Worm (Caenorhabditis elegans) whole organism, mixed stage, embryonic: ENCODE results near the gene C07D8.5.
A peak's percentile ranks its signal among the peaks of the same experiment; 100 is the strongest.

Experiments used
- bed-3 ChIP-seq: fragments of 200-800 bp; sonication (Bioruptor generic); optimal IDR thresholded peaks from 3 replicates; lab custom pipeline; 2018; ENCODE audit warnings: mild to moderate bottlenecking, missing genetic modification characterization, moderate library complexity, missing compliant biosample characterization
- ceh-39 ChIP-seq: fragments of 150-350 bp; optimal IDR thresholded peaks from 2 replicates; lab custom pipeline; 2014; ENCODE audit warnings: missing biosample characterization, missing genetic modification characterization
- ces-1 ChIP-seq: fragments of 150-350 bp; optimal IDR thresholded peaks from 2 replicates; lab custom pipeline; 2014; ENCODE audit warnings: missing biosample characterization, missing genetic modification reagents, missing genetic modification characterization
- drap-1 ChIP-seq: fragments of 200-800 bp; sonication (Bioruptor generic); optimal IDR thresholded peaks from 3 replicates; lab custom pipeline; 2018; ENCODE audit warnings: mild to moderate bottlenecking, missing genetic modification characterization, missing compliant biosample characterization
- elt-1 ChIP-seq: sonication (generic microtip); optimal IDR thresholded peaks from 2 replicates; lab custom pipeline; 2017; ENCODE audit warnings: missing genetic modification characterization, mild to moderate bottlenecking, missing compliant biosample characterization, antibody characterized with exemption, moderate library complexity, borderline replicate concordance; ENCODE audit not compliant: insufficient read depth
- ham-2 ChIP-seq: fragments of 200-800 bp; sonication (Bioruptor generic); optimal IDR thresholded peaks from 2 replicates; lab custom pipeline; 2018; ENCODE audit warnings: mild to moderate bottlenecking, missing genetic modification characterization, missing compliant biosample characterization
- hlh-1 ChIP-seq: fragments of 150-350 bp; optimal IDR thresholded peaks from 2 replicates; lab custom pipeline; 2014; ENCODE audit warnings: missing biosample characterization, missing genetic modification reagents, missing genetic modification characterization
- lin-13 ChIP-seq: fragments of 150-350 bp; optimal IDR thresholded peaks from 2 replicates; lab custom pipeline; 2014; ENCODE audit warnings: missing biosample characterization, missing genetic modification characterization
- lin-32 ChIP-seq: fragments of 200-800 bp; sonication (Bioruptor generic); optimal IDR thresholded peaks from 2 replicates; lab custom pipeline; 2018; ENCODE audit warnings: mild to moderate bottlenecking, missing genetic modification characterization, missing compliant biosample characterization
- lsy-2 ChIP-seq: fragments of 150-350 bp; optimal IDR thresholded peaks from 2 replicates; lab custom pipeline; 2014; ENCODE audit warnings: missing biosample characterization, missing genetic modification characterization
- mep-1 ChIP-seq: fragments of 150-350 bp; optimal IDR thresholded peaks from 2 replicates; lab custom pipeline; 2017; ENCODE audit warnings: missing biosample characterization, missing genetic modification reagents, missing genetic modification characterization, inconsistent platforms
- mls-2 ChIP-seq: sonication (generic microtip); optimal IDR thresholded peaks from 2 replicates; lab custom pipeline; 2016; ENCODE audit warnings: mild to moderate bottlenecking, missing genetic modification characterization, moderate library complexity, missing compliant biosample characterization
- nhr-12 ChIP-seq: fragments of 150-350 bp; optimal IDR thresholded peaks from 2 replicates; lab custom pipeline; 2014; ENCODE audit warnings: missing biosample characterization, missing genetic modification characterization
- nhr-2 ChIP-seq: fragments of 150-350 bp; optimal IDR thresholded peaks from 2 replicates; lab custom pipeline; 2014; ENCODE audit warnings: missing biosample characterization, missing genetic modification characterization
- nhr-237 ChIP-seq: fragments of 150-350 bp; optimal IDR thresholded peaks from 2 replicates; lab custom pipeline; 2014; ENCODE audit warnings: missing biosample characterization, missing genetic modification characterization
- nhr-28 ChIP-seq: fragments of 150-350 bp; optimal IDR thresholded peaks from 2 replicates; lab custom pipeline; 2014; ENCODE audit warnings: missing biosample characterization, missing genetic modification characterization
- nhr-76 ChIP-seq: sonication (generic microtip); optimal IDR thresholded peaks from 2 replicates; lab custom pipeline; 2017; ENCODE audit warnings: missing biosample characterization, missing genetic modification characterization
- pha-4 ChIP-seq: fragments of 150-350 bp; optimal IDR thresholded peaks from 2 replicates; lab custom pipeline; 2018; ENCODE audit warnings: missing biosample characterization, missing genetic modification reagents, missing genetic modification characterization
- sem-2 ChIP-seq: fragments of 200-800 bp; sonication (Bioruptor generic); optimal IDR thresholded peaks from 2 replicates; lab custom pipeline; 2018; ENCODE audit warnings: mild to moderate bottlenecking, missing genetic modification characterization, missing compliant biosample characterization
- snpc-4 ChIP-seq: fragments of 150-350 bp; optimal IDR thresholded peaks from 2 replicates; lab custom pipeline; 2014; ENCODE audit warnings: missing biosample characterization, missing genetic modification characterization
- sptf-1 ChIP-seq: sonication (generic microtip); optimal IDR thresholded peaks from 2 replicates; lab custom pipeline; 2017; ENCODE audit warnings: mild to moderate bottlenecking, missing genetic modification characterization, moderate library complexity, missing compliant biosample characterization
- tbx-8 ChIP-seq: fragments of 200-800 bp; sonication (Bioruptor generic); optimal IDR thresholded peaks from 2 replicates; lab custom pipeline; 2018; ENCODE audit warnings: mild to moderate bottlenecking, missing genetic modification characterization, moderate library complexity, missing compliant biosample characterization
- unc-120 ChIP-seq: sonication (generic microtip); optimal IDR thresholded peaks from 2 replicates; lab custom pipeline; 2017; ENCODE audit warnings: missing genetic modification characterization, missing compliant biosample characterization; ENCODE audit not compliant: poor library complexity, severe bottlenecking
- unc-39 ChIP-seq: fragments of 150-350 bp; optimal IDR thresholded peaks from 2 replicates; lab custom pipeline; 2014; ENCODE audit warnings: missing biosample characterization, missing genetic modification characterization
- unc-62 ChIP-seq: fragments of 150-350 bp; optimal IDR thresholded peaks from 2 replicates; lab custom pipeline; 2014; ENCODE audit warnings: missing biosample characterization, missing genetic modification reagents, missing genetic modification characterization
- ztf-11 ChIP-seq: fragments of 150-350 bp; optimal IDR thresholded peaks from 2 replicates; lab custom pipeline; 2014; ENCODE audit warnings: missing biosample characterization, missing genetic modification characterization

C07D8.5 gene

DNA sequence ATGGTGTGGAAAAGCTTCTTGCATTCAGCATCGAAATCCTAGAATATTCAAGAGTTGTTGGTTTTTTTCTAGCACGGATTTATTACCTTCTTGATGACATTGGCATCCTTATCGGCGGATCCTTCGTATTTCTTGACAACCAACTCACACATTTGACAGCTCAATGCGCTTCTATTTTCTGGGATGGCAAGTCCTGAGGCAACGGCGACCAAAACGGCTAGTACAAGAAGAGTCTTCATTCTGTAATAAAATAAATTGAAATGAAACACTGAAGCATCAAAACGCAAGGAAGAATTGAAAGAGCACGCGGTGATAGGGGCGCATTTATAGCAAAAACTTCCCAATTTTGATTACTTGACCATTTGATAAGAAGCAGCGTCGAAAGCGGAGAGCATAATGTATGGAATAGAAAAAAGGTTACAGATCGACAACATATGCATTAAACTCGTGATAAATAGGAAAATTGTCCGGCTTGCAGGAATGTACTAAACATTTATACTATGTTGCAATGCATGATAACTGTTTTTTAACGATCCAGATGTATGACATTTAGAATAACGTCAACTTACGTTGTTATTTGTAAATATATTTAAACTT lies 23.6 kb upstream of the C07D8.5 start, which contains the start of gene spp-5:
Gene spp-5 (minus strand): TSS at position 240 of the 597 bp plus-strand sequence.
- TF ChIP-seq sem-2 (GFP tag; lab: Kevin White, UChicago) (no peak), ces-1 (GFP tag; lab: Kevin White, UChicago) (no peak), lin-13 (tag; lab: Kevin White, UChicago) (no peak), nhr-76 (tag; lab: Kevin White, UChicago) (no peak), elt-1 (tag; lab: Kevin White, UChicago) (no peak)

ce11 chrX:7322323-7322722 lies 21.5 kb upstream of the C07D8.5 start, which contains the start of gene T08A9.13:
TSS of gene T08A9.13 (minus strand) at chrX:7322423.
- TF ChIP-seq snpc-4 (tag; lab: Kevin White, UChicago), result no peak
- TF ChIP-seq lin-13 (tag; lab: Kevin White, UChicago), result no peak
- TF ChIP-seq ztf-11 (tag; lab: Kevin White, UChicago), result no peak
- no peak for TF ChIP-seq unc-120
- no peak for TF ChIP-seq ham-2 (GFP tag; lab: Kevin White, UChicago)
- no peak for TF ChIP-seq nhr-28
- no peak for TF ChIP-seq nhr-2 (tag; lab: Kevin White, UChicago)
- no peak for TF ChIP-seq pha-4 (tag; lab: Kevin White, UChicago)
- no peak for TF ChIP-seq hlh-1 (tag; lab: Kevin White, UChicago)
- TF ChIP-seq elt-1 (tag; lab: Kevin White, UChicago), result no peak
- no peak for TF ChIP-seq drap-1 (GFP tag; lab: Kevin White, UChicago)
- no peak for TF ChIP-seq tbx-8 (GFP tag; lab: Kevin White, UChicago)
- no peak for TF ChIP-seq unc-39 (tag; lab: Kevin White, UChicago)
- no peak for TF ChIP-seq bed-3

DNA sequence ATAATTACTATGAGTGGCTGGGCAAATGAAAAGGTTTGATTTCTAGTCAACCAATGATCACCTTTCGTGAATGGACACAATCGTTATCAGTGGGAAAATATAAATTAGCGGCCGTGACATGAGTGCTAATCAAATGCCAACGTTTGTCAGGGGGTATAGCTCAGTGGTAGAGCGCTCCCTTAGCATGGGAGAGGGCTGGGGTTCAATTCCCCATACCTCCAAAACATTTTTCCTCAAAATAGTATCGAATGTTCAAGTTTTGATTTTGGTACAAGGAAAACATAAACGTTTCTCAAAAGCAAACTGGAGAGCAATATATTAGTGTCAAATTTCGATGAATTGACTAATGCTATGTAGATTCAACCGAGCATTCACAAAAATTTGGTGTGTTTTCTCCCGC lies 20.2 kb upstream of the C07D8.5 start:
- TF ChIP-seq sptf-1 (tag; lab: Kevin White, UChicago) (peak; percentile 65), ceh-39 (no peak)
- TF ChIP-seq, all 35 proteins: peak for 1

DNA sequence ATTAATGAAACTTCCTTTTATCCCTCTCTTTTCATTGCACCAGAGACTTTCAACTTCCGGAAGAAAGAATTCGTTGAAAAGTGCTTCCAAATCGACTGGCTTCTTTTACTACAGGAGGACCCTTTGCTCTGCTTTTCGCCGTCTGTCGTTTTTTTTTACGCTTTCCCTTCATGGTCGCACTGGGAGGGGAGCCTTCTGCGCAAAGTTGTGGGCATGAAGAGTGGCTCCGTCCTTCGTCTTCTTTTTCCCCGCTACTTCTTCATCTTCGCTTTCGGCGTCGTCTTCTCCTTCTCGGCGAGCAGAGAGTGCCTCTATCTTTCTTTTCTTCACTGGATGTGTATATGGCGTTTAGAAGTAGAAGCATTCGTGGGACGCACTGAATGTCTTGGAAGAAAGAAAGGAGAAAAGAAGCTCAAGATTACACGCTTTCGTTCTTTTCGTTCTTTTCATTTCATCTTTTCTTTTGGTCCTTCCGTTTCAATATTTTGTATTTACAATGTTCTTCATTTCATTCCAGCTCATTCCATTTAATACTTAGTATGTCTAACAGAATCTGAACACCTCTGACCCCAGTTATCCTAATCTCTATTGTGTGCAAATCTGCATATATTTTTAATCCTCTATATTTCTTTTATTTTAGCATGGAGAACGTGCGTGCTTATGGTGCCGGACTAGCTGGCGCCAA lies 16.7 kb upstream of the C07D8.5 start, which contains the start of gene sng-1:
Gene sng-1 (plus strand): TSS at position 635 of the 685 bp plus-strand sequence.
- TF ChIP-seq hlh-1 (tag; lab: Kevin White, UChicago), result no peak
- TF ChIP-seq ces-1 (GFP tag; lab: Kevin White, UChicago), result peak; percentile 35

ce11 chrX:7328065-7328564 lies 15.7 kb upstream of the C07D8.5 start:
- TF ChIP-seq lin-13 (tag; lab: Kevin White, UChicago) (no peak), ces-1 (GFP tag; lab: Kevin White, UChicago) (peak; percentile 83)
- TF ChIP-seq, all 35 proteins: peak for 1

DNA sequence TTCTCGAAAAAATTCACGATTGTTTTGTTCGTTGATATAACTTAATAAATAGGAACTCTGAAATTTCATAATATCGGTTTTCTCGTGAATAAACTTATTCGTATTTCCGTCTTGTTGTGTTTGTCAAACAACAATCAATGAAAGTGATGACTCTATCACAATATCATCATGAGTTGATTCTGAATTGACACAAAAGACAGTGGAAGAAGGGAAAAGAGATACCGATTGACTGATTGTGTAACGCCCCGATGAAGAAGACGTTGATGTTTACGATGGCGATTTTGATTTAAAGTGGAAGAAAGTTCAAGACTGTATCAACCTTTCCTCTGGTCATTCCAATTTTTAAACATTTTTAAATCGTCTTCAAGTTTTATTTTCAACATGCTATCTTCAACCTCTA lies 14.2 kb upstream of the C07D8.5 start, which contains the start of gene ttr-59:
Gene ttr-59 (plus strand): TSS at position 218 of the 400 bp plus-strand sequence.
- TF ChIP-seq unc-62 (GFP tag; lab: Kevin White, UChicago), result peak; percentile 23
- TF ChIP-seq nhr-76 (tag; lab: Kevin White, UChicago), result no peak
- TF ChIP-seq, all 35 proteins: peak for 1

- TF ChIP-seq mls-2 (no peak), nhr-237 (tag; lab: Kevin White, UChicago) (no peak), snpc-4 (tag; lab: Kevin White, UChicago) (no peak), nhr-2 (tag; lab: Kevin White, UChicago) (no peak), lin-32 (GFP tag; lab: Kevin White, UChicago) (no peak), mep-1 (no peak), unc-62 (GFP tag; lab: Kevin White, UChicago) (no peak), sptf-1 (tag; lab: Kevin White, UChicago) (no peak), ham-2 (GFP tag; lab: Kevin White, UChicago) (no peak), nhr-12 (tag; lab: Kevin White, UChicago) (no peak), lsy-2 (tag; lab: Kevin White, UChicago) (no peak), ztf-11 (tag; lab: Kevin White, UChicago) (no peak), tbx-8 (GFP tag; lab: Kevin White, UChicago) (no peak), bed-3 (no peak), ces-1 (GFP tag; lab: Kevin White, UChicago) (no peak)
- TF ChIP-seq, all 35 proteins: peak for 0
These were observed 13.1 kb upstream of the C07D8.5 start, which contains the start of gene ttr-30 for ce11 chrX:7330685-7331196. TSS of gene ttr-30 (plus strand) at chrX:7330949.
